Worm (Caenorhabditis elegans) whole organism, L4 larva: ENCODE results near the gene mlt-9.

Source experiments
- F10B5.3 ChIP-seq: sonication (generic microtip); optimal IDR thresholded peaks from 2 replicates; lab custom pipeline; 2016; ENCODE audit warnings: mild to moderate bottlenecking, missing genetic modification characterization, missing compliant biosample characterization
- F37D6.2 ChIP-seq: sonication (generic microtip); optimal IDR thresholded peaks from 2 replicates; lab custom pipeline; 2016; ENCODE audit warnings: mild to moderate bottlenecking, missing genetic modification characterization, missing compliant biosample characterization
- F44E2.7 ChIP-seq: fragments of 200-800 bp; sonication (Bioruptor generic); IDR thresholded peaks from 2 replicates; pipeline ENCODE4 v2.1.2; 2022; ENCODE audit warnings: missing genetic modification characterization, missing compliant biosample characterization
- F49E8.2 ChIP-seq: sonication (generic microtip); optimal IDR thresholded peaks from 2 replicates; lab custom pipeline; 2016; ENCODE audit warnings: missing compliant biosample characterization, mild to moderate bottlenecking, missing genetic modification characterization, borderline replicate concordance
- R02D3.7 ChIP-seq: fragments of 150-350 bp; sonication (generic microtip); optimal IDR thresholded peaks from 3 replicates; lab custom pipeline; 2014; ENCODE audit warnings: missing biosample characterization, missing genetic modification characterization
- Y48G9A.11 ChIP-seq: fragments of 200-800 bp; sonication (Bioruptor generic); IDR thresholded peaks from 2 replicates; pipeline ENCODE4 v1.3.6; 2022; ENCODE audit warnings: missing genetic modification reagents, missing genetic modification characterization, missing compliant biosample characterization
- Y5F2A.4 ChIP-seq: fragments of 200-800 bp; sonication (Bioruptor generic); optimal IDR thresholded peaks from 2 replicates; lab custom pipeline; 2018; ENCODE audit warnings: mild to moderate bottlenecking, missing genetic modification characterization, missing compliant biosample characterization
- Y75B8A.6 ChIP-seq: fragments of 200-800 bp; sonication (Bioruptor generic); IDR thresholded peaks from 2 replicates; pipeline ENCODE4 v1.3.6; 2022; ENCODE audit warnings: missing genetic modification reagents, missing genetic modification characterization, missing compliant biosample characterization
- aha-1 ChIP-seq: fragments of 150-350 bp; peaks from one replicate; lab custom pipeline; 2014; ENCODE audit warnings: missing biosample characterization, missing genetic modification characterization
- arid-1 ChIP-seq: fragments of 200-800 bp; sonication (Bioruptor generic); conservative IDR thresholded peaks from 2 replicates; pipeline ENCODE4 v1.3.6; 2022; ENCODE audit warnings: missing genetic modification reagents, missing genetic modification characterization, missing compliant biosample characterization
- attf-4 ChIP-seq: sonication (generic microtip); optimal IDR thresholded peaks from 3 replicates; lab custom pipeline; 2017; ENCODE audit warnings: missing biosample characterization, missing genetic modification characterization
- ceh-28 ChIP-seq: fragments of 150-350 bp; optimal IDR thresholded peaks from 2 replicates; lab custom pipeline; 2014; ENCODE audit warnings: missing biosample characterization, missing genetic modification reagents, missing genetic modification characterization
- ceh-82 ChIP-seq: sonication (generic microtip); optimal IDR thresholded peaks from 2 replicates; lab custom pipeline; 2017; ENCODE audit warnings: missing biosample characterization, missing genetic modification characterization
- ces-1 ChIP-seq: fragments of 150-350 bp; sonication (generic microtip); optimal IDR thresholded peaks from 4 replicates; lab custom pipeline; 2014; ENCODE audit warnings: missing biosample characterization, missing genetic modification reagents, missing genetic modification characterization
- daf-12 ChIP-seq: fragments of 150-350 bp; optimal IDR thresholded peaks from 2 replicates; lab custom pipeline; 2014; ENCODE audit warnings: missing biosample characterization, missing genetic modification reagents, missing genetic modification characterization
- dmd-6 ChIP-seq: fragments of 200-800 bp; sonication (Bioruptor generic); IDR thresholded peaks from 2 replicates; pipeline ENCODE4 v1.3.6; 2022; ENCODE audit warnings: missing genetic modification reagents, missing genetic modification characterization, missing compliant biosample characterization
- dmd-9 ChIP-seq: fragments of 200-800 bp; sonication (Bioruptor generic); IDR thresholded peaks from 2 replicates; pipeline ENCODE4 v1.3.6; 2022; ENCODE audit warnings: missing genetic modification reagents, missing genetic modification characterization, missing compliant biosample characterization
- egl-27 ChIP-seq: sonication (generic microtip); optimal IDR thresholded peaks from 3 replicates; lab custom pipeline; 2017; ENCODE audit warnings: missing biosample characterization, missing genetic modification reagents, missing genetic modification characterization
- fkh-10 ChIP-seq: fragments of 150-350 bp; optimal IDR thresholded peaks from 2 replicates; lab custom pipeline; 2014; ENCODE audit warnings: missing biosample characterization, missing genetic modification reagents, missing genetic modification characterization
- fos-1 ChIP-seq: fragments of 150-350 bp; optimal IDR thresholded peaks from 2 replicates; lab custom pipeline; 2014; ENCODE audit warnings: missing biosample characterization, missing genetic modification characterization
- hif-1 ChIP-seq, 2 experiments: sonication (generic microtip); optimal IDR thresholded peaks; 2 replicates each; lab custom pipeline; 2016 to 2017; ENCODE audit warnings: missing compliant biosample characterization in 2 of 2, missing genetic modification characterization in 2 of 2, missing genetic modification reagents in 2 of 2, missing genotype in 2 of 2, mild to moderate bottlenecking in 1 of 2
- hlh-11 ChIP-seq: fragments of 200-800 bp; sonication (Bioruptor generic); optimal IDR thresholded peaks from 2 replicates; lab custom pipeline; 2018; ENCODE audit warnings: mild to moderate bottlenecking, missing genetic modification characterization, missing compliant biosample characterization
- hlh-30 ChIP-seq: sonication (generic microtip); optimal IDR thresholded peaks from 2 replicates; lab custom pipeline; 2017; ENCODE audit warnings: antibody characterized with exemption, mild to moderate bottlenecking, missing genetic modification characterization, missing compliant biosample characterization; ENCODE audit not compliant: insufficient read depth
- lin-1 ChIP-seq: fragments of 200-800 bp; sonication (Bioruptor generic); IDR thresholded peaks from 2 replicates; pipeline ENCODE4 v1.3.6; 2022; ENCODE audit warnings: missing genetic modification reagents, missing genetic modification characterization, missing compliant biosample characterization
- lin-38 ChIP-seq: fragments of 200-800 bp; sonication (Bioruptor generic); IDR thresholded peaks from 2 replicates; pipeline ENCODE4 v1.3.6; 2022; ENCODE audit warnings: missing genetic modification reagents, missing genetic modification characterization, missing compliant biosample characterization
- mdl-1 ChIP-seq, 2 experiments: fragments of 150-350 bp in 1 of 2; sonication (generic microtip) in 1 of 2; optimal IDR thresholded peaks; 2 replicates each; lab custom pipeline; 2014 to 2017; ENCODE audit warnings: missing biosample characterization in 2 of 2, missing genetic modification characterization in 2 of 2
- mes-2 ChIP-seq: sonication (generic microtip); optimal IDR thresholded peaks from 2 replicates; lab custom pipeline; 2016; ENCODE audit warnings: missing genotype, mild to moderate bottlenecking, missing genetic modification characterization, missing compliant biosample characterization; ENCODE audit not compliant: poor library complexity, severe bottlenecking
- mxl-3 ChIP-seq: fragments of 200-800 bp; sonication (Bioruptor generic); optimal IDR thresholded peaks from 2 replicates; lab custom pipeline; 2018; ENCODE audit warnings: mild to moderate bottlenecking, missing genetic modification characterization, missing compliant biosample characterization
- nhr-11 ChIP-seq: fragments of 150-350 bp; optimal IDR thresholded peaks from 2 replicates; lab custom pipeline; 2014; ENCODE audit warnings: missing biosample characterization, missing genetic modification characterization
- nhr-25 ChIP-seq: sonication (generic microtip); optimal IDR thresholded peaks from 2 replicates; lab custom pipeline; 2017; ENCODE audit warnings: missing genetic modification characterization, mild to moderate bottlenecking, missing compliant biosample characterization, antibody characterized with exemption, moderate library complexity, borderline replicate concordance; ENCODE audit not compliant: insufficient read depth
- nhr-28 ChIP-seq: fragments of 150-350 bp; optimal IDR thresholded peaks from 2 replicates; lab custom pipeline; 2014; ENCODE audit warnings: missing biosample characterization, missing genetic modification characterization
- nhr-76 ChIP-seq: fragments of 150-350 bp; optimal IDR thresholded peaks from 2 replicates; lab custom pipeline; 2014; ENCODE audit warnings: missing biosample characterization, missing genetic modification characterization
- pha-4 ChIP-seq, 2 experiments: fragments of 150-350 bp in 1 of 2; fragments of 200-800 bp in 1 of 2; sonication (Bioruptor generic) in 1 of 2; IDR thresholded peaks in 1 of 2; optimal IDR thresholded peaks in 1 of 2; 2 replicates each; pipeline versions ENCODE4 v1.3.6 to Lab custom; 2014 to 2022; ENCODE audit warnings: missing genetic modification characterization in 2 of 2, missing genetic modification reagents in 2 of 2, missing biosample characterization in 1 of 2, missing compliant biosample characterization in 1 of 2
- rbr-2 ChIP-seq: sonication (generic microtip); optimal IDR thresholded peaks from 2 replicates; lab custom pipeline; 2016; ENCODE audit warnings: missing genotype, missing genetic modification characterization, missing compliant biosample characterization
- saeg-2 ChIP-seq: fragments of 200-800 bp; sonication (Bioruptor generic); IDR thresholded peaks from 2 replicates; pipeline ENCODE4 v1.3.6; 2022; ENCODE audit warnings: missing genetic modification reagents, missing genetic modification characterization, missing compliant biosample characterization
- sdz-12 ChIP-seq: fragments of 200-800 bp; sonication (Bioruptor generic); optimal IDR thresholded peaks from 2 replicates; lab custom pipeline; 2018; ENCODE audit warnings: mild to moderate bottlenecking, missing genetic modification characterization, missing compliant biosample characterization
- skn-1 ChIP-seq: fragments of 150-350 bp; optimal IDR thresholded peaks from 2 replicates; lab custom pipeline; 2014; ENCODE audit warnings: missing biosample characterization, missing genetic modification characterization
- snpc-4 ChIP-seq: fragments of 150-350 bp; optimal IDR thresholded peaks from 2 replicates; lab custom pipeline; 2014; ENCODE audit warnings: missing biosample characterization, missing genetic modification characterization
- unc-62 ChIP-seq, 3 experiments: fragments of 150-350 bp in 1 of 3; sonication (generic microtip); optimal IDR thresholded peaks in 2 of 3; peaks in 1 of 3; 1 replicate in 1 of 3; 2 replicates in 2 of 3; lab custom pipeline; 2014 to 2017; ENCODE audit warnings: missing biosample characterization in 3 of 3, missing genetic modification characterization in 3 of 3, missing genetic modification reagents in 3 of 3, missing genotype in 1 of 3
- zfp-3 ChIP-seq: fragments of 200-800 bp; sonication (Bioruptor generic); conservative IDR thresholded peaks from 2 replicates; pipeline ENCODE4 v1.3.6; 2022; ENCODE audit warnings: missing genetic modification reagents, missing genetic modification characterization, missing compliant biosample characterization
- zip-11 ChIP-seq: fragments of 200-800 bp; sonication (Bioruptor generic); IDR thresholded peaks from 2 replicates; pipeline ENCODE4 v1.3.6; 2022; ENCODE audit warnings: missing genetic modification characterization, missing compliant biosample characterization
- zip-2 ChIP-seq: fragments of 150-350 bp; optimal IDR thresholded peaks from 2 replicates; lab custom pipeline; 2014; ENCODE audit warnings: missing biosample characterization, missing genetic modification characterization

The mlt-9 gene

DNA sequence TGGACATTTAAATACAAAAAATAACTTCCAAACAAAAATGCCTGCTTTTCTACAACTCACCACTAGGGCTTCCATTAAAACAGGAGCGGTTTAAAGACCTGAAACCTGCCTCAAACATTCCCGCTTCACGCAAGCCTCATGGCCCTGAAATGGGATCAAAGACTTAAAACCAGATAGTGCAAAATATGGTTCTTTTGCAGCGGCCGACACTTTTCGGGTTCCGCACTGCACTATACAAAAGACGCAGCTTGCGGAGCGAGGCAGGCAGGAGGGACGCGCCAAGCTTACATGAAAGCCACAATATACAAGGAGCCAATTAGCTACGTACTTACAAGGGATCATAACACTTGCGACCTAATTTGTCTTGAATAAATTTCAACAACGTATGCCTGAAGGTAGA lies 34.1 kb downstream of the mlt-9 start:
- peak; percentile 34 for TF ChIP-seq mes-2
- TF ChIP-seq Y48G9A.11 (GFP tag; lab: Robert Waterston, UW), result no peak
- TF ChIP-seq snpc-4 (tag; lab: Kevin White, UChicago), result peak; percentile 47

DNA sequence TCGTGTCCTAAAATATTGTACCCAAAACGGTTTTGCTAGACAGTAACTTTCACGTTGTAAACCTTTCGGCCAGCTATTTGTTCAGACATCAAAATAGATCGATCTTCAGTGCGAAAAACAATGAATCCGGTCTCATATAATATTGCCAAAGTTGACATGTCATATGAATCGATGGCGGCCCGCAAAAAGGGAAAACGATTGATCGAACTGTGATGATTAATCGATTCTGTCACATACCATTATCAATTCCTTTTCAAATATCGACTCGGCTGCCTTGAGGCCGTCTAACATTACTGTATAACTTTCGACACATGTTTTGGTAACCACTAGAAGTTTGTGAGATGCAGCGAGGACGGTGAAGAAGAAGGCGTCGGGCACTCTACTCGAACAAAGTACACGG lies 34.7 kb downstream of the mlt-9 start:
- TF ChIP-seq zip-2 (tag; lab: Kevin White, UChicago) (no peak), mdl-1 (tag; optimal IDR thresholded peaks at IDR 0.05; lab: Kevin White, UChicago) (no peak), ces-1 (GFP tag; lab: Kevin White, UChicago) (no peak), unc-62 (GFP tag; optimal IDR thresholded peaks at IDR 0.05 in 1 of 2; lab: Kevin White, UChicago) (peak in 1 of 2 experiments; percentile 99), unc-62 (tag; optimal IDR thresholded peaks at IDR 0.05; lab: Kevin White, UChicago) (no peak), F49E8.2 (tag; lab: Kevin White, UChicago) (no peak), dmd-9 (GFP tag; lab: Robert Waterston, UW) (no peak), F37D6.2 (tag; lab: Kevin White, UChicago) (no peak), zfp-3 (no peak), sdz-12 (GFP tag; lab: Kevin White, UChicago) (no peak), zip-11 (GFP tag; lab: Robert Waterston, UW) (no peak), ceh-82 (tag; lab: Kevin White, UChicago) (no peak), attf-4 (tag; lab: Kevin White, UChicago) (no peak), nhr-11 (tag; lab: Kevin White, UChicago) (no peak), lin-1 (GFP tag; lab: Robert Waterston, UW) (no peak), daf-12 (tag; lab: Kevin White, UChicago) (no peak), F10B5.3 (tag; lab: Kevin White, UChicago) (no peak), saeg-2 (no peak), Y75B8A.6 (GFP tag; lab: Robert Waterston, UW) (no peak), F44E2.7 (GFP tag; lab: Robert Waterston, UW) (no peak), hlh-30 (tag; lab: Kevin White, UChicago) (peak; percentile 35), pha-4 (GFP tag; IDR thresholded peaks at IDR 0.05; lab: Robert Waterston, UW) (no peak), pha-4 (tag; optimal IDR thresholded peaks at IDR 0.05; lab: Kevin White, UChicago) (no peak), nhr-76 (tag; lab: Kevin White, UChicago) (no peak), R02D3.7 (tag; lab: Kevin White, UChicago) (no peak), hif-1 (tag; optimal IDR thresholded peaks at IDR 0.05; lab: Kevin White, UChicago) (no peak), skn-1 (tag; lab: Kevin White, UChicago) (no peak), mes-2 (no peak), hlh-11 (tag; lab: Kevin White, UChicago) (peak; percentile 54), nhr-25 (tag; lab: Kevin White, UChicago) (peak; percentile 22), lin-38 (GFP tag; lab: Robert Waterston, UW) (no peak), Y5F2A.4 (GFP tag; lab: Kevin White, UChicago) (no peak), arid-1 (GFP tag; lab: Robert Waterston, UW) (no peak), fkh-10 (GFP tag; lab: Kevin White, UChicago) (no peak), ceh-28 (peak; percentile 21), nhr-28 (tag; lab: Kevin White, UChicago) (peak; percentile 28), aha-1 (tag; lab: Kevin White, UChicago) (peak; percentile 2), dmd-6 (0 out of 2 replicates have a peak, but pooled peaks have one; percentile 17), egl-27 (tag; lab: Kevin White, UChicago) (no peak), rbr-2 (tag; lab: Kevin White, UChicago) (no peak), mxl-3 (GFP tag; lab: Kevin White, UChicago) (peak; percentile 35), fos-1 (tag; lab: Kevin White, UChicago) (no peak)
